Worm (Caenorhabditis elegans) whole organism, mixed stage, embryonic: ENCODE measurements around the gene lap-2.

ENCODE experiments used
- M03D4.4 ChIP-seq: sonication (generic microtip); optimal IDR thresholded peaks from 2 replicates; lab custom pipeline; 2017; ENCODE audit warnings: mild to moderate bottlenecking, missing genetic modification characterization, missing compliant biosample characterization
- bed-3 ChIP-seq: fragments of 200-800 bp; sonication (Bioruptor generic); optimal IDR thresholded peaks from 3 replicates; lab custom pipeline; 2018; ENCODE audit warnings: mild to moderate bottlenecking, missing genetic modification characterization, moderate library complexity, missing compliant biosample characterization
- blmp-1 ChIP-seq: fragments of 150-350 bp; optimal IDR thresholded peaks from 2 replicates; lab custom pipeline; 2014; ENCODE audit warnings: missing biosample characterization, missing genetic modification characterization
- ceh-39 ChIP-seq: fragments of 150-350 bp; optimal IDR thresholded peaks from 2 replicates; lab custom pipeline; 2014; ENCODE audit warnings: missing biosample characterization, missing genetic modification characterization
- ceh-43 ChIP-seq: fragments of 200-800 bp; sonication (Bioruptor generic); optimal IDR thresholded peaks from 2 replicates; lab custom pipeline; 2018; ENCODE audit warnings: mild to moderate bottlenecking, missing genetic modification characterization, moderate library complexity, missing compliant biosample characterization
- ces-1 ChIP-seq: fragments of 150-350 bp; optimal IDR thresholded peaks from 2 replicates; lab custom pipeline; 2014; ENCODE audit warnings: missing biosample characterization, missing genetic modification reagents, missing genetic modification characterization
- cnd-1 ChIP-seq: fragments of 200-800 bp; sonication (Bioruptor generic); optimal IDR thresholded peaks from 2 replicates; lab custom pipeline; 2018; ENCODE audit warnings: mild to moderate bottlenecking, missing genetic modification characterization, missing compliant biosample characterization
- elt-1 ChIP-seq: sonication (generic microtip); optimal IDR thresholded peaks from 2 replicates; lab custom pipeline; 2017; ENCODE audit warnings: missing genetic modification characterization, mild to moderate bottlenecking, missing compliant biosample characterization, antibody characterized with exemption, moderate library complexity, borderline replicate concordance; ENCODE audit not compliant: insufficient read depth
- flh-1 ChIP-seq: fragments of 200-800 bp; sonication (Bioruptor generic); optimal IDR thresholded peaks from 2 replicates; lab custom pipeline; 2018; ENCODE audit warnings: mild to moderate bottlenecking, missing genetic modification characterization, moderate library complexity, missing compliant biosample characterization
- ham-2 ChIP-seq: fragments of 200-800 bp; sonication (Bioruptor generic); optimal IDR thresholded peaks from 2 replicates; lab custom pipeline; 2018; ENCODE audit warnings: mild to moderate bottlenecking, missing genetic modification characterization, missing compliant biosample characterization
- hlh-1 ChIP-seq: fragments of 150-350 bp; optimal IDR thresholded peaks from 2 replicates; lab custom pipeline; 2014; ENCODE audit warnings: missing biosample characterization, missing genetic modification reagents, missing genetic modification characterization
- lin-13 ChIP-seq: fragments of 150-350 bp; optimal IDR thresholded peaks from 2 replicates; lab custom pipeline; 2014; ENCODE audit warnings: missing biosample characterization, missing genetic modification characterization
- lin-32 ChIP-seq: fragments of 200-800 bp; sonication (Bioruptor generic); optimal IDR thresholded peaks from 2 replicates; lab custom pipeline; 2018; ENCODE audit warnings: mild to moderate bottlenecking, missing genetic modification characterization, missing compliant biosample characterization
- lsy-2 ChIP-seq: fragments of 150-350 bp; optimal IDR thresholded peaks from 2 replicates; lab custom pipeline; 2014; ENCODE audit warnings: missing biosample characterization, missing genetic modification characterization
- mls-2 ChIP-seq: sonication (generic microtip); optimal IDR thresholded peaks from 2 replicates; lab custom pipeline; 2016; ENCODE audit warnings: mild to moderate bottlenecking, missing genetic modification characterization, moderate library complexity, missing compliant biosample characterization
- nhr-12 ChIP-seq: fragments of 150-350 bp; optimal IDR thresholded peaks from 2 replicates; lab custom pipeline; 2014; ENCODE audit warnings: missing biosample characterization, missing genetic modification characterization
- nhr-2 ChIP-seq: fragments of 150-350 bp; optimal IDR thresholded peaks from 2 replicates; lab custom pipeline; 2014; ENCODE audit warnings: missing biosample characterization, missing genetic modification characterization
- nhr-237 ChIP-seq: fragments of 150-350 bp; optimal IDR thresholded peaks from 2 replicates; lab custom pipeline; 2014; ENCODE audit warnings: missing biosample characterization, missing genetic modification characterization
- pha-4 ChIP-seq: fragments of 150-350 bp; optimal IDR thresholded peaks from 2 replicates; lab custom pipeline; 2018; ENCODE audit warnings: missing biosample characterization, missing genetic modification reagents, missing genetic modification characterization
- sem-2 ChIP-seq: fragments of 200-800 bp; sonication (Bioruptor generic); optimal IDR thresholded peaks from 2 replicates; lab custom pipeline; 2018; ENCODE audit warnings: mild to moderate bottlenecking, missing genetic modification characterization, missing compliant biosample characterization
- snpc-4 ChIP-seq: fragments of 150-350 bp; optimal IDR thresholded peaks from 2 replicates; lab custom pipeline; 2014; ENCODE audit warnings: missing biosample characterization, missing genetic modification characterization
- sptf-1 ChIP-seq: sonication (generic microtip); optimal IDR thresholded peaks from 2 replicates; lab custom pipeline; 2017; ENCODE audit warnings: mild to moderate bottlenecking, missing genetic modification characterization, moderate library complexity, missing compliant biosample characterization
- unc-120 ChIP-seq: sonication (generic microtip); optimal IDR thresholded peaks from 2 replicates; lab custom pipeline; 2017; ENCODE audit warnings: missing genetic modification characterization, missing compliant biosample characterization; ENCODE audit not compliant: poor library complexity, severe bottlenecking
- unc-39 ChIP-seq: fragments of 150-350 bp; optimal IDR thresholded peaks from 2 replicates; lab custom pipeline; 2014; ENCODE audit warnings: missing biosample characterization, missing genetic modification characterization
- unc-62 ChIP-seq: fragments of 150-350 bp; optimal IDR thresholded peaks from 2 replicates; lab custom pipeline; 2014; ENCODE audit warnings: missing biosample characterization, missing genetic modification reagents, missing genetic modification characterization
- zip-8 ChIP-seq: fragments of 150-350 bp; optimal IDR thresholded peaks from 2 replicates; lab custom pipeline; 2014; ENCODE audit warnings: missing biosample characterization, missing genetic modification characterization

The lap-2 gene

DNA sequence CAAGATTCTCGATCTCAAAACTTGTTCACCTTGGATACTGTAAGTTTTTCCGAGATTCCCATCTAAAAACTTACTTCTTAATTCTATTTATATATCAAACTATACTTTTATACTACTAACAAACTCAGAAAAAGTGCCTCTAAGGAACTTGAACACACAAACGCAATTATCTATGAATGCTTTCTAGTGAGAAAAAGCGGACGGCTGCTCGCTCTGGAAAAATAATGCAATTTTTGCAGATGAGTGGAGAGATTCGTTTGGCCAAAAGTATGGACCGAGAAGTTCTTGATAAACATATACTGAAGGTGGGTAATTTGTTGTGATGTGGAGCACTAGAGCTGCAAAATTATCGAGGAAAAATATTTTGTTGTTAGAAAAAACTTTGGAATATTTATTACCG, 23.5 kb upstream of the lap-2 start:
- TF ChIP-seq bed-3 (GFP tag; lab: Kevin White, UChicago) (no peak), ces-1 (GFP tag; lab: Kevin White, UChicago) (peak; percentile 83)
- TF ChIP-seq, all 35 proteins: peak for 1

DNA sequence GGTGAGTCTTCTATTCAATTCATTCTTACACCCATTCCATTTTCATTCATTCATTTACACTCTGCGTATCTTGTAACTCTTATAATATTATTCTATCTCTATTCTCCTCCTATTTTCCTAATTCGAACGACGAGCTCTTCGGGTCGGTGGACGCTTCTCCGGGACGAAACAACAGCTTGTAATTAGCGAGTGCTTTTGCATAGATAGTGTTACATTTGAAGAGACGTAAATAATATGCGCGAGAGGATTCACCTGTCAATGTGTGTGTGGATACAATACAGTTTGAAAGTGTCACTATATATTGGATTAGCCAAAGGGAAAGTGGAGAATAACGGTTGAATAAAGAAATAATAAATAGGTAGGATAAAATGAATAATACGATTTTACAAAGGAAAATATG, 22.9 kb upstream of the lap-2 start:
- no peak for TF ChIP-seq lin-13 (tag; lab: Kevin White, UChicago)
- TF ChIP-seq sptf-1 (tag; lab: Kevin White, UChicago) = no peak
- TF ChIP-seq cnd-1 (tag; lab: Kevin White, UChicago) = peak; percentile 40
- no peak for TF ChIP-seq lsy-2
- no peak for TF ChIP-seq sem-2 (GFP tag; lab: Kevin White, UChicago)
- no peak for TF ChIP-seq unc-39 (tag; lab: Kevin White, UChicago)
- TF ChIP-seq ces-1 (GFP tag; lab: Kevin White, UChicago) = peak; percentile 69
- no peak for TF ChIP-seq nhr-12 (tag; lab: Kevin White, UChicago)
- TF ChIP-seq nhr-2 (tag; lab: Kevin White, UChicago) = no peak
- TF ChIP-seq ham-2 (GFP tag; lab: Kevin White, UChicago) = peak; percentile 66
- TF ChIP-seq mls-2 = peak; percentile 16

DNA sequence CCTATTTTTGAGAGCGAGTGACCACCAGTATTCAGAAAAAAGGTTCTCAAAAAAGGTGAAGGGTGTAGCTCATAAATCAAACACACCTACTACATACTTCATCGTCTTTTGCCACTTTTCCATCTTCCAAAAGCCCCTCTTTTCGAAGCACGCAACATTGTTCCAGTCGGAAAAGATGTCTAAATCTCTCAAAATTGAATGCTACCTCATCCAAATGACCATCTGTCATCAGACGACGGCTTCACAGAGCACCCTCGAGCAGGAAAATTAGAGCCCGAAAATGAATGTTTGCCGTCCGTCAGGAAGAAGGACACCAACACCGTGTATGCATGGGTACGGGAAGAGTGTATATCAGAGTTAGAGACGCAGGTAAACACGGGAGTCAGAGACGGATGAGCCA, 22.0 kb upstream of the lap-2 start:
- TF ChIP-seq blmp-1 (tag; lab: Kevin White, UChicago) (no peak), M03D4.4 (tag; lab: Kevin White, UChicago) (no peak), nhr-237 (no peak), unc-39 (tag; lab: Kevin White, UChicago) (no peak), lsy-2 (no peak), lin-32 (GFP tag; lab: Kevin White, UChicago) (peak; percentile 94), ces-1 (GFP tag; lab: Kevin White, UChicago) (no peak), cnd-1 (tag; lab: Kevin White, UChicago) (peak; percentile 89), ceh-43 (GFP tag; lab: Kevin White, UChicago) (no peak), unc-120 (tag; lab: Kevin White, UChicago) (no peak)

DNA sequence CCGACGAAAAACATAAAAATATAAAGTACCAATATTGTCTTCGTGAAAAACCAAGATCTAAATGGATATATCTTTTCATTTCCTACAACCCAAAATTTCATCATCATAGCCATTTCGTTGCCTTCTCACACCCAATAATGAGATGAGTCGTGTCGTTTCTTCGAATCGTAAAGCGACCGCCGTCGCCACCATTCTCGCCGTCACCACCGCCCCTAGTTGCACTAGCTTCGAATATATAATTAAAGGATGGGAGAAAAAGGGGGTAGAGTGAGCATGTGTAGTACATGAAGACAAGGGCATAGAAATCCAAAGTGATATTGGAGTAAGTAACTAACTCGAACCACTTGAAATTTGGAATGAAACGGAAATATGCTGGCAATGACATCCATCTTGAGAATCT, 21.2 kb upstream of the lap-2 start:
- TF ChIP-seq nhr-12 (tag; lab: Kevin White, UChicago) (no peak), ces-1 (GFP tag; lab: Kevin White, UChicago) (peak; percentile 91)

DNA sequence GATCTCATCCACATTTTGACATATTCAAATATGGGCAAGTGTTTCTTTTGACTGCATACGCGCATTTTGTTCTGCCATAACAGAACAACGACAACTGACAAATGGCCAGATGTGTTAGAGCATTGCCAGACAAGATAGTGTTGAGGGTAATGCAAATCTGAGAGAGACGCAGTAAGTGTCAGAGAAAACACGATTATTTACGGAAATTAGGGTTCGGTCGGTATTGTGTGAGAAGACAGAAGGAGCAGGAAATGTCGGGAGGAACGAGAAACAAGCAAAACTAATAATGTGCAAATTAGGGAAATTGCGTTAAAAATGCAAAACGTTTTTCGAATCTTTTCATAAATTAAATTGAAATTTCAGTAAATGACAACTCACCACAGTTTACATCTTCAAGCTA, 19.0 kb upstream of the lap-2 start:
- TF ChIP-seq cnd-1 (tag; lab: Kevin White, UChicago) (peak; percentile 64), unc-62 (GFP tag; lab: Kevin White, UChicago) (peak; percentile 45), lin-13 (tag; lab: Kevin White, UChicago) (no peak), nhr-2 (tag; lab: Kevin White, UChicago) (peak; percentile 10), ces-1 (GFP tag; lab: Kevin White, UChicago) (peak; percentile 100), flh-1 (GFP tag; lab: Kevin White, UChicago) (no peak), unc-39 (tag; lab: Kevin White, UChicago) (no peak), pha-4 (tag; lab: Kevin White, UChicago) (no peak), nhr-12 (tag; lab: Kevin White, UChicago) (no peak), hlh-1 (tag; lab: Kevin White, UChicago) (peak; percentile 5)
- TF ChIP-seq, all 35 proteins: peak for 5

DNA sequence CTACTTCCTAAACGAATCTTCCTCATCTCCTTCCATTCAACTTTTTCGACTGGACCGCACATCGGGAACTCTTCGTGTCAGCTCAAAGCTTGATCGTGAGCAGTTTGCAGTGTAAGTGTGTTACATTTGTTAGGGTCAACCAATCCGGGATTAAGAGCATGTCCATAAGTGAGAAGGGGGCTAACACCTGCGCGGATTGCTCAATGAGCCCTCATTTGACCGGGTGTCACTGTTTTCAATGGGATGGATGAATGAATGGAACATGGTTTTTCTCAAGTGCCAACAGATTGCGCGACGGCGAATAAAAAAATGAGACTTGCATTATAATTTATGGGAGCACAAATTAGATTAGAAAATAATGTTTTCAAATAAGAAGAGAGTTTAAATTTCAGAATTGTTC, 18.2 kb upstream of the lap-2 start:
- no peak for TF ChIP-seq elt-1 (tag; lab: Kevin White, UChicago)
- TF ChIP-seq ceh-39 (tag; lab: Kevin White, UChicago) = no peak
- TF ChIP-seq nhr-2 (tag; lab: Kevin White, UChicago) = peak; percentile 85
- TF ChIP-seq ces-1 (GFP tag; lab: Kevin White, UChicago) = peak; percentile 54
- no peak for TF ChIP-seq unc-120 (tag; lab: Kevin White, UChicago)
- no peak for TF ChIP-seq lsy-2

DNA sequence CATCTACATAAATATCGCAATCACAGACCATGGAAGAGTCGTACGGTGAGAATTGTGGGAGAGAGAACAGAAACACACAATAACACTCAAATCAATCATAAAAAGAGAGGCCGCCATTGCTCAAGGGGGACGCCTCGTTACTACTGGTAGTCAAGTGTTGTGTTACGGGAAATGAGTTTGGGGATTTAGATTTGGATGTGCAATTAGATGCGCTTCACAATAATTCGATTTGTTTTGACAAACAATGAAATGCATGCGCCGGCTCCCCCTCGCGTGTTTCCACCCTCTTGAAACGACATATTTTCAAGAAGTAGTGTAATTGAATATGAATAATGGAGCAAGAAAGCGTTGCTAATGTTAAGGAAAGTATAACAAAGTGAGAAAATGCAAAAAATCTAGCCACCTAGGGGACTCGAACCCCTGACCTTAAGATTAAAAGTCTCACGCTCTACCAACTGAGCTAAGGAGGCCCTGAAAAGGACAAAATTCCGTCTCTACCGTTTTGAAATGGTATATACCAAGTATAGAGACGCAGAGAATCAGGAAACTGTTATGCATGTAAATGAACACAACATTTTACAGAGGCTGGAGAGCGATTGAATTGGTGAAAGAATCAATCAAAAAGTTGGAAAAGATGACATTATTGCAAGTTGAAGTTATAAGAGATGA, 16.7 kb upstream of the lap-2 start:
- TF ChIP-seq snpc-4 (tag; lab: Kevin White, UChicago) = no peak
- TF ChIP-seq zip-8 (tag; lab: Kevin White, UChicago) = peak; percentile 78
- TF ChIP-seq ces-1 (GFP tag; lab: Kevin White, UChicago) = peak; percentile 94
- no peak for TF ChIP-seq cnd-1 (tag; lab: Kevin White, UChicago)
- no peak for TF ChIP-seq unc-39 (tag; lab: Kevin White, UChicago)
